Worm (Caenorhabditis elegans): ENCODE measurements around the gene acc-2.

acc-2 gene

ce11 chrIV:8979062-8979612, 37.4 kb upstream of the acc-2 start:
- TF ChIP-seq nhr-12 (tag; optimal IDR thresholded peaks at IDR 0.05) (no peak), pqm-1 (tag; optimal IDR thresholded peaks at IDR 0.05) (no peak), jun-1 (tag; optimal IDR thresholded peaks at IDR 0.05) (no peak), unc-130 (tag; optimal IDR thresholded peaks at IDR 0.05) (no peak), tbx-2 (tag; optimal IDR thresholded peaks at IDR 0.05) (no peak), nhr-28 (tag; optimal IDR thresholded peaks at IDR 0.05) (no peak), isw-1 (GFP tag; IDR thresholded peaks at IDR 0.05) (no peak), fkh-4 (tag; optimal IDR thresholded peaks at IDR 0.05; ENCODE audit: borderline replicate concordance) (no peak), aha-1 (tag; optimal IDR thresholded peaks at IDR 0.05) (no peak), egl-27 (tag; optimal IDR thresholded peaks at IDR 0.05) (no peak), lin-35 (GFP tag; optimal IDR thresholded peaks at IDR 0.05) (no peak), lsy-2 (tag; optimal IDR thresholded peaks at IDR 0.05) (no peak)

- no peak for TF ChIP-seq nhr-11 (tag; optimal IDR thresholded peaks at IDR 0.05)
Measured at ce11 chrIV:8979695-8980094, 36.9 kb upstream of the acc-2 start, which contains the start of gene col-119. Gene col-119 (minus strand): TSS chrIV:8979795.

ce11 chrIV:8984566-8984965, 32.0 kb upstream of the acc-2 start, which contains the start of gene nstp-1:
Gene nstp-1 (plus strand): TSS chrIV:8984866.
- TF ChIP-seq nhr-28 (tag; optimal IDR thresholded peaks at IDR 0.05) (no peak), dsc-1 (tag; optimal IDR thresholded peaks at IDR 0.05) (no peak), ceh-63 (GFP tag; optimal IDR thresholded peaks at IDR 0.05) (no peak), nhr-71 (tag; optimal IDR thresholded peaks at IDR 0.05) (no peak), lin-13 (GFP tag; optimal IDR thresholded peaks at IDR 0.05) (no peak), Y116A8C.19 (tag; optimal IDR thresholded peaks at IDR 0.05; ENCODE audit: borderline replicate concordance) (no peak), nhr-237 (tag; optimal IDR thresholded peaks at IDR 0.05) (no peak), aly-2 (tag; optimal IDR thresholded peaks at IDR 0.05) (no peak), zag-1 (tag; optimal IDR thresholded peaks at IDR 0.05) (no peak), mef-2 (tag; optimal IDR thresholded peaks at IDR 0.05) (no peak), lsy-2 (tag; optimal IDR thresholded peaks at IDR 0.05) (no peak), aha-1 (tag; optimal IDR thresholded peaks at IDR 0.05) (no peak)

ce11 chrIV:8986761-8987316, 29.7 kb upstream of the acc-2 start, which contains the start of gene bre-1:
Gene bre-1 (plus strand): TSS chrIV:8987266.
- TF ChIP-seq efl-1 (optimal IDR thresholded peaks at IDR 0.05): no peak
- peak in 1 of 2 experiments; percentile 83 for TF ChIP-seq efl-1 (GFP tag; optimal IDR thresholded peaks at IDR 0.05 in 1 of 2)
- TF ChIP-seq elt-2 (tag; optimal IDR thresholded peaks at IDR 0.05): peak; percentile 47
- no peak for TF ChIP-seq nhr-12 (tag; optimal IDR thresholded peaks at IDR 0.05)
- TF ChIP-seq rnt-1 (tag; optimal IDR thresholded peaks at IDR 0.05): peak; percentile 24

ce11 chrIV:8992786-8993185, 23.8 kb upstream of the acc-2 start, which contains the start of gene mltn-12:
Gene mltn-12 (plus strand): TSS chrIV:8993086.
- TF ChIP-seq sox-4 (tag; optimal IDR thresholded peaks at IDR 0.05) (no peak), lsy-2 (tag; optimal IDR thresholded peaks at IDR 0.05) (no peak), mep-1 (tag; optimal IDR thresholded peaks at IDR 0.05) (no peak), egl-27 (tag; optimal IDR thresholded peaks at IDR 0.05) (no peak), pag-3 (tag; optimal IDR thresholded peaks at IDR 0.05; ENCODE audit: borderline replicate concordance, insufficient read depth) (no peak), F16B12.6 (tag; optimal IDR thresholded peaks at IDR 0.05) (no peak), sup-37 (GFP tag; optimal IDR thresholded peaks at IDR 0.05) (no peak), fkh-8 (tag; optimal IDR thresholded peaks at IDR 0.05) (no peak), unc-30 (tag; optimal IDR thresholded peaks at IDR 0.05) (no peak), elt-3 (tag; optimal IDR thresholded peaks at IDR 0.05) (no peak), nhr-84 (tag; optimal IDR thresholded peaks at IDR 0.05) (no peak), hlh-4 (tag; optimal IDR thresholded peaks at IDR 0.05) (no peak), pax-3 (tag; optimal IDR thresholded peaks at IDR 0.05) (no peak), mdl-1 (tag; optimal IDR thresholded peaks at IDR 0.05) (no peak), efl-3 (GFP tag; optimal IDR thresholded peaks at IDR 0.05) (no peak), tlp-1 (tag; optimal IDR thresholded peaks at IDR 0.05) (no peak), aha-1 (tag; optimal IDR thresholded peaks at IDR 0.05) (no peak), ztf-4 (tag; optimal IDR thresholded peaks at IDR 0.05) (no peak), ceh-82 (tag; optimal IDR thresholded peaks at IDR 0.05) (no peak), elt-2 (tag; optimal IDR thresholded peaks at IDR 0.05) (no peak)

Measured in whole organism, L1 larva.